Worm (Caenorhabditis elegans) whole organism, L3 larva: Measurements from ENCODE around the gene F35F10.13.

Experiments
- egl-5 ChIP-seq: fragments of 150-350 bp; optimal IDR thresholded peaks from 2 replicates; lab custom pipeline; 2017; ENCODE audit warnings: missing biosample characterization, missing genetic modification reagents, missing genetic modification characterization, inconsistent platforms
- elt-1 ChIP-seq: fragments of 150-350 bp; optimal IDR thresholded peaks from 2 replicates; lab custom pipeline; 2014; ENCODE audit warnings: missing biosample characterization, missing genetic modification characterization
- lin-15B ChIP-seq: fragments of 150-350 bp; optimal IDR thresholded peaks from 2 replicates; lab custom pipeline; 2014; ENCODE audit warnings: missing biosample characterization, missing genetic modification characterization
- mdl-1 ChIP-seq: fragments of 150-350 bp; optimal IDR thresholded peaks from 2 replicates; lab custom pipeline; 2014; ENCODE audit warnings: missing biosample characterization, missing genetic modification characterization
- nhr-28 ChIP-seq: fragments of 150-350 bp; optimal IDR thresholded peaks from 2 replicates; lab custom pipeline; 2014; ENCODE audit warnings: missing biosample characterization, missing genetic modification characterization
- nhr-76 ChIP-seq: fragments of 150-350 bp; sonication (generic microtip); optimal IDR thresholded peaks from 5 replicates; lab custom pipeline; 2014; ENCODE audit warnings: missing biosample characterization, missing genetic modification characterization
- pha-4 ChIP-seq: fragments of 150-350 bp; optimal IDR thresholded peaks from 2 replicates; lab custom pipeline; 2014; ENCODE audit warnings: missing biosample characterization, missing genetic modification reagents, missing genetic modification characterization
- snpc-4 ChIP-seq: fragments of 150-350 bp; optimal IDR thresholded peaks from 2 replicates; lab custom pipeline; 2014; ENCODE audit warnings: missing biosample characterization, missing genetic modification characterization
- tbx-2 ChIP-seq: sonication (generic microtip); optimal IDR thresholded peaks from 2 replicates; lab custom pipeline; 2016; ENCODE audit warnings: mild to moderate bottlenecking, missing genetic modification characterization, missing compliant biosample characterization
- unc-39 ChIP-seq: sonication (generic microtip); optimal IDR thresholded peaks from 4 replicates; lab custom pipeline; 2017; ENCODE audit warnings: missing biosample characterization, missing genetic modification characterization
- ztf-11 ChIP-seq: fragments of 150-350 bp; optimal IDR thresholded peaks from 2 replicates; lab custom pipeline; 2014; ENCODE audit warnings: missing biosample characterization, missing genetic modification characterization

ce11 chrV:3362475-3362874 is 43.6 kb upstream of the F35F10.13 start, which contains the start of gene C04E12.4:
- TF ChIP-seq nhr-76 (tag; lab: Kevin White, UChicago) (no peak), pha-4 (tag; lab: Kevin White, UChicago) (no peak), egl-5 (no peak), mdl-1 (no peak), tbx-2 (tag; lab: Kevin White, UChicago) (no peak), elt-1 (tag; lab: Kevin White, UChicago) (no peak), lin-15B (no peak), nhr-28 (tag; lab: Kevin White, UChicago) (no peak), ztf-11 (tag; lab: Kevin White, UChicago) (no peak), unc-39 (no peak), snpc-4 (tag; lab: Kevin White, UChicago) (no peak)
